Worm (Caenorhabditis elegans) whole organism, late embryonic: ENCODE measurements around the gene C41H7.2.

ENCODE experiments used
- Y22D7AL.16 ChIP-seq: sonication (generic microtip); optimal IDR thresholded peaks from 2 replicates; lab custom pipeline; 2016; ENCODE audit warnings: missing genetic modification characterization, missing compliant biosample characterization
- elt-2 ChIP-seq: sonication (generic microtip); optimal IDR thresholded peaks from 2 replicates; lab custom pipeline; 2016; ENCODE audit warnings: missing genetic modification reagents, missing genetic modification characterization, missing compliant biosample characterization
- ets-4 ChIP-seq: sonication (generic microtip); optimal IDR thresholded peaks from 2 replicates; lab custom pipeline; 2016; ENCODE audit warnings: missing genetic modification characterization, missing compliant biosample characterization
- hlh-8 ChIP-seq: sonication (generic microtip); optimal IDR thresholded peaks from 2 replicates; lab custom pipeline; 2016; ENCODE audit warnings: missing genotype, missing genetic modification characterization, missing compliant biosample characterization
- lin-11 ChIP-seq: fragments of 200-800 bp; sonication (Bioruptor generic); optimal IDR thresholded peaks from 2 replicates; lab custom pipeline; 2018; ENCODE audit warnings: mild to moderate bottlenecking, missing genetic modification characterization, missing compliant biosample characterization
- madf-2 ChIP-seq: sonication (generic microtip); optimal IDR thresholded peaks from 2 replicates; lab custom pipeline; 2017; ENCODE audit warnings: missing genetic modification characterization, missing compliant biosample characterization
- pat-9 ChIP-seq: fragments of 200-800 bp; sonication (Bioruptor generic); optimal IDR thresholded peaks from 2 replicates; lab custom pipeline; 2018; ENCODE audit warnings: mild to moderate bottlenecking, missing genetic modification characterization, moderate library complexity, missing compliant biosample characterization
- pqm-1 ChIP-seq: sonication (generic microtip); optimal IDR thresholded peaks from 2 replicates; lab custom pipeline; 2016; ENCODE audit warnings: missing genetic modification characterization, missing compliant biosample characterization
- rnt-1 ChIP-seq: sonication (generic microtip); optimal IDR thresholded peaks from 2 replicates; lab custom pipeline; 2016; ENCODE audit warnings: missing genetic modification characterization, missing compliant biosample characterization
- sdc-2 ChIP-seq: sonication (generic microtip); optimal IDR thresholded peaks from 2 replicates; lab custom pipeline; 2016; ENCODE audit warnings: missing genotype, missing genetic modification characterization, missing compliant biosample characterization

- TF ChIP-seq sdc-2: no peak
- TF ChIP-seq hlh-8 (tag; lab: Kevin White, UChicago): no peak
- no peak for TF ChIP-seq pqm-1 (tag; lab: Kevin White, UChicago)
- TF ChIP-seq rnt-1 (tag; lab: Kevin White, UChicago): no peak
- TF ChIP-seq ets-4 (tag; lab: Kevin White, UChicago): no peak
- no peak for TF ChIP-seq elt-2 (tag; lab: Kevin White, UChicago)
- TF ChIP-seq pat-9 (tag; lab: Kevin White, UChicago): no peak
- TF ChIP-seq Y22D7AL.16 (tag; lab: Kevin White, UChicago): no peak
- no peak for TF ChIP-seq lin-11 (tag; lab: Kevin White, UChicago)
- no peak for TF ChIP-seq madf-2 (tag; lab: Kevin White, UChicago)
Measured at ce11 chrII:2977652-2978051, 37.0 kb upstream of the C41H7.2 start.
